Fruit fly (Drosophila melanogaster): ENCODE data around the gene CG5255.

DNA sequence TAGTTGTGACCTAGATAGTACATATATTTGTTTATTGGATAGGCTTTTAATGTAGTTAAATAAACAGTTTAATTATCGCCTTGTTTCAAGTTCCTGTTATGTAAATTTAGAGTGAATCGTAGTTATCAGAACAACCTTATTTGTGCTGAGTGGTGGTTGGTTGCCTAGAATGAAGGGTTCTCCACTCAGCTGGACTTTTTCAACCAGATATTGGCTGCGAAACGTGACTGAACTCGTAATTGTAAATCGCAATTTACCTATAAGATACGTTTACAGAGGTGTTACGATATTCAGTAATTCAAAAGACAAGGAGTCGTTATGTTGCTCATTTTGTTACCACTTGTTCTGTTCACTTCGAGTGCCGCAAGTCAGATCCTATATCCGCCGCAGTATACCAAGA, at the start of gene CG5255:
- TF ChIP-seq toe (GFP tag; optimal IDR thresholded peaks at IDR 0.05) (no peak), CG12768 (GFP tag; optimal IDR thresholded peaks at IDR 0.05) (no peak), cnc (optimal IDR thresholded peaks at IDR 0.05) (no peak), Hr96 (GFP tag; optimal IDR thresholded peaks at IDR 0.05) (no peak), CG33017 (tag; optimal IDR thresholded peaks at IDR 0.05) (no peak), Clk (GFP tag; optimal IDR thresholded peaks at IDR 0.05) (no peak), Mnt (GFP tag; optimal IDR thresholded peaks at IDR 0.05) (no peak), CG7101 (tag; optimal IDR thresholded peaks at IDR 0.05) (no peak), CG11617 (GFP tag; optimal IDR thresholded peaks at IDR 0.05) (no peak), kay (GFP tag; ENCODE audit: borderline replicate concordance) (no peak), cic (GFP tag; optimal IDR thresholded peaks at IDR 0.05) (no peak), CG14711 (tag; optimal IDR thresholded peaks at IDR 0.05) (no peak), tj (GFP tag; optimal IDR thresholded peaks at IDR 0.05) (no peak)
